Worm (Caenorhabditis elegans): ENCODE results near the gene mrpl-41.

Gene mrpl-41

ce11 chrII:307154-307553 is 18.4 kb downstream of the mrpl-41 start, which contains the start of gene K01A2.4:
Gene K01A2.4, plus strand, starts transcription at chrII:307454.
- no peak for TF ChIP-seq hlh-4 (tag; optimal IDR thresholded peaks at IDR 0.05)
- no peak for TF ChIP-seq grh-1 (GFP tag; IDR thresholded peaks at IDR 0.05)
- no peak for TF ChIP-seq ceh-82 (tag; optimal IDR thresholded peaks at IDR 0.05)
- no peak for TF ChIP-seq isw-1 (GFP tag; IDR thresholded peaks at IDR 0.05)
- no peak for TF ChIP-seq mdl-1 (tag; optimal IDR thresholded peaks at IDR 0.05)
- no peak for TF ChIP-seq ama-1 (optimal IDR thresholded peaks at IDR 0.05)
- TF ChIP-seq fos-1 (tag; optimal IDR thresholded peaks at IDR 0.05), result no peak
- no peak for TF ChIP-seq nhr-19 (GFP tag; conservative IDR thresholded peaks at IDR 0.05)
- no peak for TF ChIP-seq ceh-63 (GFP tag; optimal IDR thresholded peaks at IDR 0.05)
- TF ChIP-seq sup-37 (GFP tag; optimal IDR thresholded peaks at IDR 0.05), result no peak
- no peak for TF ChIP-seq jun-1 (tag; optimal IDR thresholded peaks at IDR 0.05)
- TF ChIP-seq nhr-85 (tag), result no peak
- no peak for TF ChIP-seq nhr-77 (tag; optimal IDR thresholded peaks at IDR 0.05)
- no peak for TF ChIP-seq pag-3 (tag; optimal IDR thresholded peaks at IDR 0.05; ENCODE audit: borderline replicate concordance, insufficient read depth)
- no peak for TF ChIP-seq snpc-4 (tag; optimal IDR thresholded peaks at IDR 0.05)
- no peak for TF ChIP-seq sox-4 (tag; optimal IDR thresholded peaks at IDR 0.05)
- no peak for TF ChIP-seq skn-1 (tag; optimal IDR thresholded peaks at IDR 0.05)

ce11 chrII:312110-312509 is 23.4 kb downstream of the mrpl-41 start, which contains the start of gene mps-2:
Gene mps-2, minus strand, starts transcription at chrII:312210.
- TF ChIP-seq dsc-1 (tag; optimal IDR thresholded peaks at IDR 0.05) (peak; percentile 46), nhr-71 (tag; optimal IDR thresholded peaks at IDR 0.05) (peak; percentile 8)

ce11 chrII:313540-313939 is 24.8 kb downstream of the mrpl-41 start:
- TF ChIP-seq dsc-1 (tag; optimal IDR thresholded peaks at IDR 0.05) (peak; percentile 4), rnt-1 (tag; optimal IDR thresholded peaks at IDR 0.05) (peak; percentile 41), efl-1 (optimal IDR thresholded peaks at IDR 0.05) (peak in 1 of 2 experiments; percentile 1), efl-1 (GFP tag; optimal IDR thresholded peaks at IDR 0.05 in 1 of 2) (no peak), nhr-71 (tag; optimal IDR thresholded peaks at IDR 0.05) (peak; percentile 10), sup-37 (GFP tag; optimal IDR thresholded peaks at IDR 0.05) (no peak), vab-15 (tag; optimal IDR thresholded peaks at IDR 0.05) (no peak), elt-2 (tag; optimal IDR thresholded peaks at IDR 0.05) (peak; percentile 57), lin-14 (GFP tag; optimal IDR thresholded peaks at IDR 0.05) (peak; percentile 76), nhr-85 (tag) (peak; percentile 53), sptf-1 (tag; optimal IDR thresholded peaks at IDR 0.05) (no peak), blmp-1 (tag; optimal IDR thresholded peaks at IDR 0.05) (peak; percentile 78), snu-23 (GFP tag; optimal IDR thresholded peaks at IDR 0.05) (peak; percentile 14), lsy-2 (tag; optimal IDR thresholded peaks at IDR 0.05) (peak in 1 of 2 experiments; percentile 29)

ce11 chrII:319459-319858 is 30.7 kb downstream of the mrpl-41 start, which contains the start of gene far-7:
Gene far-7, plus strand, starts transcription at chrII:319789.
- TF ChIP-seq lin-35 (GFP tag; optimal IDR thresholded peaks at IDR 0.05) (peak in 1 of 2 experiments; percentile 41), lin-14 (GFP tag; optimal IDR thresholded peaks at IDR 0.05) (peak; percentile 58), skn-1 (tag; optimal IDR thresholded peaks at IDR 0.05) (no peak), swsn-7 (tag; optimal IDR thresholded peaks at IDR 0.05) (no peak), irx-1 (tag; optimal IDR thresholded peaks at IDR 0.05) (no peak), efl-3 (GFP tag; optimal IDR thresholded peaks at IDR 0.05) (no peak), xbp-1 (tag; optimal IDR thresholded peaks at IDR 0.05) (no peak), ztf-4 (tag; optimal IDR thresholded peaks at IDR 0.05) (no peak), blmp-1 (tag; optimal IDR thresholded peaks at IDR 0.05) (peak; percentile 47), lin-39 (tag; optimal IDR thresholded peaks at IDR 0.05) (no peak), nhr-11 (tag; optimal IDR thresholded peaks at IDR 0.05) (no peak), nhr-90 (tag; optimal IDR thresholded peaks at IDR 0.05; ENCODE audit: poor library complexity) (peak; percentile 36), nhr-77 (tag; optimal IDR thresholded peaks at IDR 0.05) (no peak), C04F5.9 (tag; optimal IDR thresholded peaks at IDR 0.05) (no peak), ceh-82 (tag; optimal IDR thresholded peaks at IDR 0.05) (no peak), C16A3.4 (tag; optimal IDR thresholded peaks at IDR 0.05) (no peak), ces-1 (GFP tag; optimal IDR thresholded peaks at IDR 0.05) (no peak), rnt-1 (tag; optimal IDR thresholded peaks at IDR 0.05) (no peak), unc-98 (GFP tag; IDR thresholded peaks at IDR 0.05) (no peak), pag-3 (tag; optimal IDR thresholded peaks at IDR 0.05; ENCODE audit: borderline replicate concordance, insufficient read depth) (no peak), nhr-47 (tag; optimal IDR thresholded peaks at IDR 0.05) (no peak), dpl-1 (GFP tag; optimal IDR thresholded peaks at IDR 0.05) (no peak), sup-37 (GFP tag; optimal IDR thresholded peaks at IDR 0.05) (no peak), alr-1 (tag; optimal IDR thresholded peaks at IDR 0.05; ENCODE audit: borderline replicate concordance) (no peak), vab-15 (tag; optimal IDR thresholded peaks at IDR 0.05) (no peak), ama-1 (optimal IDR thresholded peaks at IDR 0.05) (peak; percentile 53), snu-23 (GFP tag; optimal IDR thresholded peaks at IDR 0.05) (peak; percentile 57), F16B12.6 (tag; optimal IDR thresholded peaks at IDR 0.05) (no peak), fkh-8 (tag; optimal IDR thresholded peaks at IDR 0.05) (no peak), nhr-85 (tag) (peak; percentile 66)
